Worm (Caenorhabditis elegans) whole organism, L4 larva: ENCODE measurements around the gene F19B2.6.

Experiments
- F44E2.7 ChIP-seq: fragments of 200-800 bp; sonication (Bioruptor generic); IDR thresholded peaks from 2 replicates; pipeline ENCODE4 v2.1.2; 2022; ENCODE audit warnings: missing genetic modification characterization, missing compliant biosample characterization
- R02D3.7 ChIP-seq: fragments of 150-350 bp; sonication (generic microtip); optimal IDR thresholded peaks from 3 replicates; lab custom pipeline; 2014; ENCODE audit warnings: missing biosample characterization, missing genetic modification characterization
- T20F7.1 ChIP-seq: fragments of 200-800 bp; sonication (Bioruptor generic); optimal IDR thresholded peaks from 2 replicates; lab custom pipeline; 2018; ENCODE audit warnings: mild to moderate bottlenecking, missing genetic modification characterization, missing compliant biosample characterization
- Y105C5A.15 ChIP-seq: fragments of 200-800 bp; sonication (Bioruptor generic); IDR thresholded peaks from 2 replicates; pipeline ENCODE4 v1.3.6; 2022; ENCODE audit warnings: missing genetic modification characterization, missing compliant biosample characterization
- Y5F2A.4 ChIP-seq: fragments of 200-800 bp; sonication (Bioruptor generic); optimal IDR thresholded peaks from 2 replicates; lab custom pipeline; 2018; ENCODE audit warnings: mild to moderate bottlenecking, missing genetic modification characterization, missing compliant biosample characterization
- aly-2 ChIP-seq: sonication (generic microtip); optimal IDR thresholded peaks from 2 replicates; lab custom pipeline; 2018; ENCODE audit warnings: missing biosample characterization, missing genetic modification characterization
- arid-1 ChIP-seq: fragments of 200-800 bp; sonication (Bioruptor generic); conservative IDR thresholded peaks from 2 replicates; pipeline ENCODE4 v1.3.6; 2022; ENCODE audit warnings: missing genetic modification reagents, missing genetic modification characterization, missing compliant biosample characterization
- attf-4 ChIP-seq: sonication (generic microtip); optimal IDR thresholded peaks from 3 replicates; lab custom pipeline; 2017; ENCODE audit warnings: missing biosample characterization, missing genetic modification characterization
- ceh-20 ChIP-seq: fragments of 200-800 bp; sonication (Bioruptor generic); IDR thresholded peaks from 2 replicates; pipeline ENCODE4 v1.3.6; 2022; ENCODE audit warnings: missing genetic modification reagents, missing genetic modification characterization, missing compliant biosample characterization
- ces-1 ChIP-seq: fragments of 150-350 bp; sonication (generic microtip); optimal IDR thresholded peaks from 4 replicates; lab custom pipeline; 2014; ENCODE audit warnings: missing biosample characterization, missing genetic modification reagents, missing genetic modification characterization
- cey-2 ChIP-seq: sonication (generic microtip); optimal IDR thresholded peaks from 3 replicates; lab custom pipeline; 2017; ENCODE audit warnings: missing genetic modification characterization, mild to moderate bottlenecking, missing compliant biosample characterization, antibody characterized with exemption, borderline replicate concordance; ENCODE audit not compliant: insufficient read depth
- daf-16 ChIP-seq, 3 experiments: sonication (generic microtip); optimal IDR thresholded peaks; 2 replicates each; lab custom pipeline; 2016 to 2017; ENCODE audit warnings: missing genetic modification characterization in 3 of 3, missing genetic modification reagents in 3 of 3, mild to moderate bottlenecking in 2 of 3, missing compliant biosample characterization in 2 of 3, missing biosample characterization in 1 of 3, moderate library complexity in 1 of 3
- daf-8 ChIP-seq: fragments of 200-800 bp; sonication (Bioruptor generic); IDR thresholded peaks from 2 replicates; pipeline ENCODE4 v1.3.6; 2022; ENCODE audit warnings: missing genetic modification characterization, missing compliant biosample characterization
- dmd-9 ChIP-seq: fragments of 200-800 bp; sonication (Bioruptor generic); IDR thresholded peaks from 2 replicates; pipeline ENCODE4 v1.3.6; 2022; ENCODE audit warnings: missing genetic modification reagents, missing genetic modification characterization, missing compliant biosample characterization
- dve-1 ChIP-seq: sonication (generic microtip); optimal IDR thresholded peaks from 2 replicates; lab custom pipeline; 2017; ENCODE audit warnings: antibody characterized with exemption, mild to moderate bottlenecking, missing genetic modification characterization, missing compliant biosample characterization; ENCODE audit not compliant: insufficient read depth
- egl-27 ChIP-seq: sonication (generic microtip); optimal IDR thresholded peaks from 3 replicates; lab custom pipeline; 2017; ENCODE audit warnings: missing biosample characterization, missing genetic modification reagents, missing genetic modification characterization
- fos-1 ChIP-seq: fragments of 150-350 bp; optimal IDR thresholded peaks from 2 replicates; lab custom pipeline; 2014; ENCODE audit warnings: missing biosample characterization, missing genetic modification characterization
- lim-7 ChIP-seq: fragments of 200-800 bp; sonication (Bioruptor generic); IDR thresholded peaks from 2 replicates; pipeline ENCODE4 v1.3.6; 2022; ENCODE audit warnings: missing genetic modification characterization, missing compliant biosample characterization
- mdt-29 ChIP-seq: fragments of 200-800 bp; sonication (Bioruptor generic); IDR thresholded peaks from 2 replicates; pipeline ENCODE4 v1.3.6; 2022; ENCODE audit warnings: missing genetic modification reagents, missing genetic modification characterization, missing compliant biosample characterization
- mep-1 ChIP-seq: fragments of 150-350 bp; sonication (generic microtip); optimal IDR thresholded peaks from 3 replicates; lab custom pipeline; 2014; ENCODE audit warnings: missing biosample characterization, missing genetic modification characterization
- nhr-10 ChIP-seq: fragments of 150-350 bp; optimal IDR thresholded peaks from 2 replicates; lab custom pipeline; 2014; ENCODE audit warnings: missing biosample characterization, missing genetic modification characterization
- nhr-25 ChIP-seq: sonication (generic microtip); optimal IDR thresholded peaks from 2 replicates; lab custom pipeline; 2017; ENCODE audit warnings: missing genetic modification characterization, mild to moderate bottlenecking, missing compliant biosample characterization, antibody characterized with exemption, moderate library complexity, borderline replicate concordance; ENCODE audit not compliant: insufficient read depth
- nhr-42 ChIP-seq: fragments of 200-800 bp; sonication (Bioruptor generic); IDR thresholded peaks from 2 replicates; pipeline ENCODE4 v1.3.6; 2022; ENCODE audit warnings: missing genetic modification characterization, missing compliant biosample characterization
- nhr-48 ChIP-seq: sonication (generic microtip); optimal IDR thresholded peaks from 2 replicates; lab custom pipeline; 2016; ENCODE audit warnings: mild to moderate bottlenecking, missing genetic modification characterization, missing compliant biosample characterization
- nhr-76 ChIP-seq: fragments of 150-350 bp; optimal IDR thresholded peaks from 2 replicates; lab custom pipeline; 2014; ENCODE audit warnings: missing biosample characterization, missing genetic modification characterization
- pha-4 ChIP-seq, 2 experiments: fragments of 150-350 bp in 1 of 2; fragments of 200-800 bp in 1 of 2; sonication (Bioruptor generic) in 1 of 2; IDR thresholded peaks in 1 of 2; optimal IDR thresholded peaks in 1 of 2; 2 replicates each; pipeline versions ENCODE4 v1.3.6 to Lab custom; 2014 to 2022; ENCODE audit warnings: missing genetic modification characterization in 2 of 2, missing genetic modification reagents in 2 of 2, missing biosample characterization in 1 of 2, missing compliant biosample characterization in 1 of 2
- rbr-2 ChIP-seq: sonication (generic microtip); optimal IDR thresholded peaks from 2 replicates; lab custom pipeline; 2016; ENCODE audit warnings: missing genotype, missing genetic modification characterization, missing compliant biosample characterization
- saeg-2 ChIP-seq: fragments of 200-800 bp; sonication (Bioruptor generic); IDR thresholded peaks from 2 replicates; pipeline ENCODE4 v1.3.6; 2022; ENCODE audit warnings: missing genetic modification reagents, missing genetic modification characterization, missing compliant biosample characterization
- sdz-12 ChIP-seq: fragments of 200-800 bp; sonication (Bioruptor generic); optimal IDR thresholded peaks from 2 replicates; lab custom pipeline; 2018; ENCODE audit warnings: mild to moderate bottlenecking, missing genetic modification characterization, missing compliant biosample characterization
- set-16 ChIP-seq: fragments of 200-800 bp; sonication (Bioruptor generic); IDR thresholded peaks from 2 replicates; pipeline ENCODE4 v1.3.6; 2022; ENCODE audit warnings: missing genetic modification reagents, missing genetic modification characterization, missing compliant biosample characterization
- tag-97 ChIP-seq: fragments of 200-800 bp; sonication (Bioruptor generic); IDR thresholded peaks from 2 replicates; pipeline ENCODE4 v1.3.6; 2022; ENCODE audit warnings: missing genetic modification characterization, missing compliant biosample characterization
- unc-62 ChIP-seq, 3 experiments: fragments of 150-350 bp in 1 of 3; sonication (generic microtip); optimal IDR thresholded peaks in 2 of 3; peaks in 1 of 3; 1 replicate in 1 of 3; 2 replicates in 2 of 3; lab custom pipeline; 2014 to 2017; ENCODE audit warnings: missing biosample characterization in 3 of 3, missing genetic modification characterization in 3 of 3, missing genetic modification reagents in 3 of 3, missing genotype in 1 of 3
- zfp-2 ChIP-seq: sonication (generic microtip); optimal IDR thresholded peaks from 2 replicates; lab custom pipeline; 2016; ENCODE audit warnings: mild to moderate bottlenecking, missing genetic modification characterization, missing compliant biosample characterization
- ztf-11 ChIP-seq: fragments of 150-350 bp; optimal IDR thresholded peaks from 2 replicates; lab custom pipeline; 2014; ENCODE audit warnings: missing biosample characterization, missing genetic modification characterization
- ztf-7 ChIP-seq: fragments of 150-350 bp; optimal IDR thresholded peaks from 2 replicates; lab custom pipeline; 2014; ENCODE audit warnings: missing biosample characterization, missing genetic modification characterization

Gene F19B2.6

ce11 chrV:20158223-20158622 lies at the start of gene F19B2.6:
Gene F19B2.6 (plus strand): TSS chrV:20158523.
- TF ChIP-seq Y105C5A.15 (GFP tag; lab: Robert Waterston, UW) (no peak), sdz-12 (GFP tag; lab: Kevin White, UChicago) (no peak), ztf-11 (tag; lab: Kevin White, UChicago) (no peak), arid-1 (GFP tag; lab: Robert Waterston, UW) (no peak), dve-1 (tag; lab: Kevin White, UChicago) (no peak), nhr-25 (tag; lab: Kevin White, UChicago) (no peak), cey-2 (no peak), nhr-76 (tag; lab: Kevin White, UChicago) (no peak), mdt-29 (GFP tag; lab: Robert Waterston, UW) (no peak), lim-7 (GFP tag; lab: Robert Waterston, UW) (no peak), tag-97 (no peak), daf-8 (GFP tag; lab: Robert Waterston, UW) (no peak), egl-27 (no peak), nhr-10 (tag; lab: Kevin White, UChicago) (no peak), ces-1 (no peak), Y5F2A.4 (GFP tag; lab: Kevin White, UChicago) (no peak), aly-2 (tag; lab: Kevin White, UChicago) (no peak), nhr-48 (tag; lab: Kevin White, UChicago) (no peak), dmd-9 (no peak)

ce11 chrV:20119770-20120169 lies 38.6 kb upstream of the F19B2.6 start:
- TF ChIP-seq saeg-2, result no peak
- TF ChIP-seq attf-4, result no peak
- no peak for TF ChIP-seq F44E2.7 (GFP tag; lab: Robert Waterston, UW)
- no peak for TF ChIP-seq fos-1 (tag; lab: Kevin White, UChicago)
- TF ChIP-seq daf-16 (GFP tag; optimal IDR thresholded peaks at IDR 0.05; lab: Kevin White, UChicago), result no peak
- no peak for TF ChIP-seq daf-16 (tag; optimal IDR thresholded peaks at IDR 0.05; lab: Kevin White, UChicago)
- TF ChIP-seq R02D3.7 (tag; lab: Kevin White, UChicago), result no peak
- TF ChIP-seq dve-1 (tag; lab: Kevin White, UChicago), result no peak
- no peak for TF ChIP-seq ztf-7 (tag; lab: Kevin White, UChicago)
- no peak for TF ChIP-seq tag-97
- TF ChIP-seq aly-2 (tag; lab: Kevin White, UChicago), result no peak
- no peak for TF ChIP-seq ceh-20 (GFP tag; lab: Robert Waterston, UW)
- TF ChIP-seq unc-62 (GFP tag; optimal IDR thresholded peaks at IDR 0.05 in 1 of 2; lab: Kevin White, UChicago), result no peak
- TF ChIP-seq unc-62 (tag; optimal IDR thresholded peaks at IDR 0.05; lab: Kevin White, UChicago), result no peak
- no peak for TF ChIP-seq T20F7.1 (GFP tag; lab: Kevin White, UChicago)
- no peak for TF ChIP-seq zfp-2 (tag; lab: Kevin White, UChicago)
- TF ChIP-seq rbr-2 (tag; lab: Kevin White, UChicago), result no peak
- TF ChIP-seq Y5F2A.4 (GFP tag; lab: Kevin White, UChicago), result no peak
- no peak for TF ChIP-seq Y105C5A.15 (GFP tag; lab: Robert Waterston, UW)

- TF ChIP-seq set-16 (GFP tag; lab: Robert Waterston, UW) (peak; percentile 70), pha-4 (GFP tag; IDR thresholded peaks at IDR 0.05; lab: Robert Waterston, UW) (0 out of 2 replicates have a peak, but pooled peaks have one; percentile 19), pha-4 (tag; optimal IDR thresholded peaks at IDR 0.05; lab: Kevin White, UChicago) (no peak), zfp-2 (tag; lab: Kevin White, UChicago) (no peak)
Observed at ce11 chrV:20120623-20121165, 37.6 kb upstream of the F19B2.6 start, which contains the start of gene ncx-1. Gene ncx-1 (minus strand): TSS chrV:20120673.

- peak; percentile 69 for TF ChIP-seq set-16 (GFP tag; lab: Robert Waterston, UW)
- TF ChIP-seq nhr-42 (GFP tag; lab: Robert Waterston, UW), result 0 out of 2 replicates have a peak, but pooled peaks have one; percentile 31
- no peak for TF ChIP-seq mep-1 (tag; lab: Kevin White, UChicago)
Observed at ce11 chrV:20123010-20123409, 35.3 kb upstream of the F19B2.6 start.
